1 fruit fly cellular context compared by ENCODE assay signal in genomic region chr3R:29990681-29991080, dm6.
TF ChIP-seq lines count a peak whose summit lies in the region.

No protein-coding gene starts in this region.

TF ChIP-seq in whole organism, embryonic, 481 proteins besides CTCF, POLR2A, EP300 and RAD21 (continued from another document):
- TF ChIP-seq hbn (GFP tag; IDR thresholded peaks at IDR 0.05; lab: Robert Waterston, UW; ENCODE audit: partially characterized antibody), result no peak
- TF ChIP-seq CG12391 (tag; optimal IDR thresholded peaks at IDR 0.05; lab: Kevin White, UChicago), result no peak
- TF ChIP-seq hb (GFP tag; IDR thresholded peaks at IDR 0.05; lab: Robert Waterston, UW; ENCODE audit: partially characterized antibody), result no peak
- no peak for TF ChIP-seq HLH4C (GFP tag; IDR thresholded peaks at IDR 0.05; lab: Robert Waterston, UW; ENCODE audit: partially characterized antibody)
- TF ChIP-seq zfh2 (GFP tag; optimal IDR thresholded peaks at IDR 0.05; lab: Kevin White, UChicago), result no peak
- TF ChIP-seq Rfx (GFP tag; IDR thresholded peaks at IDR 0.05; lab: Robert Waterston, UW), result no peak
- no peak for TF ChIP-seq sc (optimal IDR thresholded peaks at IDR 0.05; lab: Kevin White, UChicago)
- TF ChIP-seq sc (GFP tag; optimal IDR thresholded peaks at IDR 0.05; lab: Kevin White, UChicago), result no peak
- no peak for TF ChIP-seq CG15011 (GFP tag; optimal IDR thresholded peaks at IDR 0.05; lab: Kevin White, UChicago)
- no peak for TF ChIP-seq Lhr (GFP tag; optimal IDR thresholded peaks at IDR 0.05; lab: Kevin White, UChicago)
- no peak for TF ChIP-seq dati (GFP tag; IDR thresholded peaks at IDR 0.05; lab: Robert Waterston, UW)
- no peak for TF ChIP-seq tin (GFP tag; optimal IDR thresholded peaks at IDR 0.05; lab: Kevin White, UChicago)
- TF ChIP-seq mam (GFP tag; optimal IDR thresholded peaks at IDR 0.05; lab: Kevin White, UChicago), result no peak
- TF ChIP-seq fd96Cb (tag; optimal IDR thresholded peaks at IDR 0.05; lab: Kevin White, UChicago), result no peak
- TF ChIP-seq Mrtf (GFP tag; IDR thresholded peaks at IDR 0.05; lab: Robert Waterston, UW), result no peak
- no peak for TF ChIP-seq ham (GFP tag; IDR thresholded peaks at IDR 0.05; lab: Robert Waterston, UW)
- peak; percentile 33 for TF ChIP-seq CG6813 (GFP tag; optimal IDR thresholded peaks at IDR 0.05; lab: Kevin White, UChicago)
- no peak for TF ChIP-seq abd-A (tag; optimal IDR thresholded peaks at IDR 0.05; lab: Kevin White, UChicago)
- TF ChIP-seq Med (GFP tag; lab: Kevin White, UChicago), result no peak
- no peak for TF ChIP-seq CG4820 (GFP tag; optimal IDR thresholded peaks at IDR 0.05; lab: Kevin White, UChicago)
- no peak for TF ChIP-seq CG5953 (GFP tag; IDR thresholded peaks at IDR 0.05; lab: Robert Waterston, UW)
- no peak for TF ChIP-seq CG10147 (GFP tag; optimal IDR thresholded peaks at IDR 0.05; lab: Kevin White, UChicago)
- TF ChIP-seq Nf-YB (GFP tag; optimal IDR thresholded peaks at IDR 0.05; lab: Kevin White, UChicago), result no peak
- TF ChIP-seq Rx (GFP tag; IDR thresholded peaks at IDR 0.05; lab: Robert Waterston, UW), result no peak
- no peak for TF ChIP-seq Stat92E (GFP tag; optimal IDR thresholded peaks at IDR 0.05; lab: Kevin White, UChicago)
- no peak for TF ChIP-seq CG13123 (GFP tag; optimal IDR thresholded peaks at IDR 0.05; lab: Kevin White, UChicago)
- TF ChIP-seq CG34376 (GFP tag; optimal IDR thresholded peaks at IDR 0.05; lab: Kevin White, UChicago), result peak; percentile 17
- no peak for TF ChIP-seq Aef1 (GFP tag; IDR thresholded peaks at IDR 0.05; lab: Robert Waterston, UW)
- TF ChIP-seq CG9215 (GFP tag; IDR thresholded peaks at IDR 0.05; lab: Robert Waterston, UW), result no peak
- no peak for TF ChIP-seq NC2β (GFP tag; optimal IDR thresholded peaks at IDR 0.05; lab: Kevin White, UChicago)
- peak in 1 of 2 experiments; percentile 7 for TF ChIP-seq Eip74EF (GFP tag; optimal IDR thresholded peaks at IDR 0.05; lab: Kevin White, UChicago)
- no peak for TF ChIP-seq NFAT (GFP tag; IDR thresholded peaks at IDR 0.05; lab: Robert Waterston, UW)
- TF ChIP-seq CG6683 (GFP tag; optimal IDR thresholded peaks at IDR 0.05; lab: Kevin White, UChicago), result no peak
- TF ChIP-seq Dref (GFP tag; IDR thresholded peaks at IDR 0.05; lab: Robert Waterston, UW), result no peak
- TF ChIP-seq CG10543 (GFP tag; optimal IDR thresholded peaks at IDR 0.05; lab: Kevin White, UChicago), result peak; percentile 4
- no peak for TF ChIP-seq seq (GFP tag; IDR thresholded peaks at IDR 0.05; lab: Robert Waterston, UW)
- peak; percentile 58 for TF ChIP-seq Fer1 (GFP tag; optimal IDR thresholded peaks at IDR 0.05; lab: Kevin White, UChicago)
- no peak for TF ChIP-seq D (optimal IDR thresholded peaks at IDR 0.05; lab: Kevin White, UChicago)
- no peak for TF ChIP-seq D (GFP tag; optimal IDR thresholded peaks at IDR 0.05; lab: Kevin White, UChicago)
- no peak for TF ChIP-seq ems (GFP tag; optimal IDR thresholded peaks at IDR 0.05; lab: Kevin White, UChicago)
- TF ChIP-seq gce (GFP tag; IDR thresholded peaks at IDR 0.05; lab: Robert Waterston, UW), result no peak
- no peak for TF ChIP-seq Xrp1 (GFP tag; IDR thresholded peaks at IDR 0.05; lab: Robert Waterston, UW)
- TF ChIP-seq CG10209 (GFP tag; optimal IDR thresholded peaks at IDR 0.05; lab: Kevin White, UChicago), result no peak
- TF ChIP-seq CG43689 (GFP tag; IDR thresholded peaks at IDR 0.05; lab: Robert Waterston, UW), result no peak
- TF ChIP-seq Dfd (GFP tag; optimal IDR thresholded peaks at IDR 0.05; lab: Kevin White, UChicago), result no peak
- TF ChIP-seq CG10462 (GFP tag; optimal IDR thresholded peaks at IDR 0.05; lab: Kevin White, UChicago), result no peak
- TF ChIP-seq CG7987 (GFP tag; optimal IDR thresholded peaks at IDR 0.05; lab: Kevin White, UChicago), result no peak
- no peak for TF ChIP-seq CG3163 (GFP tag; optimal IDR thresholded peaks at IDR 0.05; lab: Kevin White, UChicago)
- no peak for TF ChIP-seq dmrt99B (tag; optimal IDR thresholded peaks at IDR 0.05; lab: Kevin White, UChicago)
- TF ChIP-seq h (optimal IDR thresholded peaks at IDR 0.05; lab: Kevin White, UChicago), result no peak
- TF ChIP-seq CG16813 (GFP tag; IDR thresholded peaks at IDR 0.05; lab: Robert Waterston, UW; ENCODE audit: partially characterized antibody), result no peak
- TF ChIP-seq CG17612 (GFP tag; IDR thresholded peaks at IDR 0.05; lab: Robert Waterston, UW), result no peak
- TF ChIP-seq CG17829 (tag; optimal IDR thresholded peaks at IDR 0.05; lab: Kevin White, UChicago), result no peak
- TF ChIP-seq wdn (GFP tag; IDR thresholded peaks at IDR 0.05; lab: Robert Waterston, UW), result no peak
- TF ChIP-seq Dll (GFP tag; IDR thresholded peaks at IDR 0.05; lab: Robert Waterston, UW; ENCODE audit: partially characterized antibody), result no peak
- TF ChIP-seq E2f2 (GFP tag; IDR thresholded peaks at IDR 0.05; lab: Robert Waterston, UW), result no peak
